Fruit fly (Drosophila melanogaster) whole organism: ENCODE measurements around the gene NetB.

Experiments
- Dll ChIP-seq: fragments of >200 bp; optimal IDR thresholded peaks from 2 replicates; lab custom pipeline; 2017
- EcR ChIP-seq, 2 experiments: fragments of >200 bp; optimal IDR thresholded peaks; 2 replicates each; lab custom pipeline; 2017; ENCODE audit warnings: missing biosample characterization in 2 of 2, missing genetic modification characterization in 2 of 2, missing genetic modification reagents in 2 of 2
- pan ChIP-seq: fragments of >200 bp; optimal IDR thresholded peaks from 2 replicates; lab custom pipeline; 2017
- psq ChIP-seq: fragments of >200 bp; optimal IDR thresholded peaks from 2 replicates; lab custom pipeline; 2017

DNA sequence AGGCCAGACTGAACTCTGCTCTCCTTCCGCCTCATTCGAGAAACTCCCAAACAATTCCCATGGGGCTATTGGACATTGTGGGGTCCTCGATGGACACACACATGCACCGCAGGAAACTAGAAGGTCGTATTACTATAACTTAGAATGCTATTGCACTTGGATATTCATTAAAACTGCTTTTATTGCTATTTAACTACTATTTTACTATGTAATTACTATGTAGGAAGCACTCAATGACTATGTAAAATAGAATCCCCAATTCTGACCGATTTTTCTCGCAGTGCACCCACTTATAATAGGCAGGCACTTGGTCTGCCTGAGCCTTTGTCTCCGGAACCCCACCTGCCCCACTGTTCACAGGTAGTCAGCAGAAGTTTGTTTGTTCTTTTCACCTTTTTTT is 24.1 kb downstream of the NetB start:
- no peak for TF ChIP-seq Dll (lab: Kevin White, UChicago)
- no peak for TF ChIP-seq pan (lab: Kevin White, UChicago)
- no peak for TF ChIP-seq psq
- TF ChIP-seq EcR (GFP tag; optimal IDR thresholded peaks at IDR 0.05; lab: Kevin White, UChicago), result no peak
